Worm (Caenorhabditis elegans) whole organism, L4 larva: Measurements from ENCODE around the gene fipr-6.

Source experiments
- lin-15B ChIP-seq: fragments of 150-350 bp; sonication (generic microtip); optimal IDR thresholded peaks from 3 replicates; lab custom pipeline; 2014; ENCODE audit warnings: missing biosample characterization, missing genetic modification characterization
- madf-5 ChIP-seq, 2 experiments: fragments of 200-800 bp; sonication (Bioruptor generic); IDR thresholded peaks; 2 replicates each; pipeline ENCODE4 v1.3.6; 2022; ENCODE audit warnings: missing compliant biosample characterization in 2 of 2, missing genetic modification characterization in 2 of 2
- mdl-1 ChIP-seq, 2 experiments: fragments of 150-350 bp in 1 of 2; sonication (generic microtip) in 1 of 2; optimal IDR thresholded peaks; 2 replicates each; lab custom pipeline; 2014 to 2017; ENCODE audit warnings: missing biosample characterization in 2 of 2, missing genetic modification characterization in 2 of 2
- pha-4 ChIP-seq, 2 experiments: fragments of 150-350 bp in 1 of 2; fragments of 200-800 bp in 1 of 2; sonication (Bioruptor generic) in 1 of 2; IDR thresholded peaks in 1 of 2; optimal IDR thresholded peaks in 1 of 2; 2 replicates each; pipeline versions ENCODE4 v1.3.6 to Lab custom; 2014 to 2022; ENCODE audit warnings: missing genetic modification characterization in 2 of 2, missing genetic modification reagents in 2 of 2, missing biosample characterization in 1 of 2, missing compliant biosample characterization in 1 of 2
- snpc-4 ChIP-seq: fragments of 150-350 bp; optimal IDR thresholded peaks from 2 replicates; lab custom pipeline; 2014; ENCODE audit warnings: missing biosample characterization, missing genetic modification characterization
- spr-3 ChIP-seq: fragments of 200-800 bp; sonication (Bioruptor generic); optimal IDR thresholded peaks from 2 replicates; lab custom pipeline; 2018; ENCODE audit warnings: mild to moderate bottlenecking, missing genetic modification characterization, missing compliant biosample characterization
- zip-11 ChIP-seq: fragments of 200-800 bp; sonication (Bioruptor generic); IDR thresholded peaks from 2 replicates; pipeline ENCODE4 v1.3.6; 2022; ENCODE audit warnings: missing genetic modification characterization, missing compliant biosample characterization
- ztf-11 ChIP-seq: fragments of 150-350 bp; optimal IDR thresholded peaks from 2 replicates; lab custom pipeline; 2014; ENCODE audit warnings: missing biosample characterization, missing genetic modification characterization

ce11 chrV:10246967-10247366 is 15.9 kb downstream of the fipr-6 start:
- TF ChIP-seq zip-11 (GFP tag; lab: Robert Waterston, UW): no peak
- TF ChIP-seq lin-15B (tag; lab: Kevin White, UChicago): no peak
- no peak for TF ChIP-seq snpc-4 (tag; lab: Kevin White, UChicago)
- no peak for TF ChIP-seq spr-3 (GFP tag; lab: Kevin White, UChicago)
- no peak for TF ChIP-seq pha-4 (GFP tag; IDR thresholded peaks at IDR 0.05; lab: Robert Waterston, UW)
- TF ChIP-seq pha-4 (tag; optimal IDR thresholded peaks at IDR 0.05; lab: Kevin White, UChicago): no peak
- TF ChIP-seq ztf-11: no peak
- TF ChIP-seq madf-5 (GFP tag; IDR thresholded peaks at IDR 0.05; lab: Robert Waterston, UW): no peak
- peak; percentile 14 to 81 for TF ChIP-seq mdl-1 (tag; optimal IDR thresholded peaks at IDR 0.05; lab: Kevin White, UChicago)
